Fruit fly (Drosophila melanogaster) whole organism, embryonic: ENCODE measurements around the gene Ms.

Source experiments
- Adf1 ChIP-seq: fragments of 200-800 bp; sonication (Bioruptor generic); IDR thresholded peaks from 2 replicates; pipeline ENCODE4 v1.3.6; 2022; ENCODE audit warnings: missing biosample characterization, missing genetic modification characterization
- CG10431 ChIP-seq: fragments of 200-800 bp; sonication (Bioruptor generic); optimal IDR thresholded peaks from 3 replicates; lab custom pipeline; 2018; ENCODE audit warnings: missing biosample characterization, mild to moderate bottlenecking, missing genetic modification characterization
- CG12299 ChIP-seq: fragments of 200-800 bp; sonication (Bioruptor generic); optimal IDR thresholded peaks from 2 replicates; lab custom pipeline; 2018; ENCODE audit warnings: missing biosample characterization, mild to moderate bottlenecking, missing genetic modification characterization
- CG12744 ChIP-seq: fragments of 200-800 bp; sonication (Bioruptor generic); optimal IDR thresholded peaks from 2 replicates; lab custom pipeline; 2016; ENCODE audit warnings: missing biosample characterization, missing genetic modification characterization
- CG12769 ChIP-seq: fragments of 200-800 bp; sonication (Bioruptor generic); optimal IDR thresholded peaks from 2 replicates; lab custom pipeline; 2019; ENCODE audit warnings: missing biosample characterization, mild to moderate bottlenecking, missing genetic modification characterization, moderate library complexity
- CG12942 ChIP-seq: fragments of 200-800 bp; sonication (Bioruptor generic); optimal IDR thresholded peaks from 3 replicates; lab custom pipeline; 2016; ENCODE audit warnings: missing biosample characterization, missing genetic modification characterization
- CG15269 ChIP-seq: fragments of 200-800 bp; sonication (Bioruptor generic); optimal IDR thresholded peaks from 2 replicates; lab custom pipeline; 2018; ENCODE audit warnings: missing biosample characterization, mild to moderate bottlenecking, missing genetic modification characterization, moderate library complexity
- CG1647 ChIP-seq: fragments of 200-800 bp; sonication (Bioruptor generic); optimal IDR thresholded peaks from 3 replicates; lab custom pipeline; 2016; ENCODE audit warnings: missing biosample characterization, missing genetic modification characterization
- CG16815 ChIP-seq: fragments of 200-800 bp; sonication (Bioruptor generic); optimal IDR thresholded peaks from 3 replicates; lab custom pipeline; 2017; ENCODE audit warnings: missing biosample characterization, mild to moderate bottlenecking, missing genetic modification characterization
- CG18011 ChIP-seq: fragments of 200-800 bp; sonication (Bioruptor generic); optimal IDR thresholded peaks from 2 replicates; lab custom pipeline; 2017; ENCODE audit warnings: missing biosample characterization, missing genetic modification characterization, mild to moderate bottlenecking, moderate library complexity, missing genotype
- CG1832 ChIP-seq: fragments of 200-800 bp; sonication (Bioruptor generic); optimal IDR thresholded peaks from 2 replicates; lab custom pipeline; 2017; ENCODE audit warnings: missing biosample characterization, mild to moderate bottlenecking, missing genetic modification characterization, inconsistent platforms
- CG2116 ChIP-seq: fragments of 200-800 bp; sonication (Bioruptor generic); optimal IDR thresholded peaks from 3 replicates; lab custom pipeline; 2018; ENCODE audit warnings: missing biosample characterization, mild to moderate bottlenecking, missing genetic modification characterization
- CG3407 ChIP-seq: fragments of 200-800 bp; sonication (Bioruptor generic); optimal IDR thresholded peaks from 2 replicates; lab custom pipeline; 2018; ENCODE audit warnings: missing biosample characterization, mild to moderate bottlenecking, missing genetic modification characterization
- CG4328 ChIP-seq: fragments of 200-800 bp; sonication (Bioruptor generic); optimal IDR thresholded peaks from 3 replicates; lab custom pipeline; 2017; ENCODE audit warnings: missing biosample characterization, missing genetic modification reagents, missing genetic modification characterization
- CG5953 ChIP-seq: fragments of 200-800 bp; sonication (Bioruptor generic); IDR thresholded peaks from 2 replicates; pipeline ENCODE4 v1.3.6; 2022; ENCODE audit warnings: missing biosample characterization, missing genetic modification characterization
- CG6689 ChIP-seq: fragments of 200-800 bp; sonication (Bioruptor generic); IDR thresholded peaks from 2 replicates; pipeline ENCODE4 v1.3.6; 2022; ENCODE audit warnings: missing biosample characterization, missing genetic modification characterization
- CG7271 ChIP-seq: fragments of 200-800 bp; sonication (Bioruptor generic); optimal IDR thresholded peaks from 2 replicates; lab custom pipeline; 2018; ENCODE audit warnings: missing biosample characterization, mild to moderate bottlenecking, missing genetic modification characterization, moderate library complexity
- CG9797 ChIP-seq: fragments of 200-800 bp; sonication (Bioruptor generic); optimal IDR thresholded peaks from 3 replicates; lab custom pipeline; 2018; ENCODE audit warnings: missing biosample characterization, mild to moderate bottlenecking, missing genetic modification characterization
- CkIIα-i1 ChIP-seq: fragments of 200-800 bp; sonication (Bioruptor generic); IDR thresholded peaks from 2 replicates; pipeline ENCODE4 v1.3.6; 2022; ENCODE audit warnings: missing biosample characterization, missing genetic modification characterization
- D ChIP-seq, 2 experiments: fragments of 200-800 bp in 1 of 2; fragments of >200 bp in 1 of 2; sonication (Bioruptor generic) in 1 of 2; optimal IDR thresholded peaks; 2 replicates in 1 of 2; 3 replicates in 1 of 2; lab custom pipeline; 2017; ENCODE audit warnings: mild to moderate bottlenecking in 1 of 2, missing biosample characterization in 1 of 2, missing genetic modification characterization in 1 of 2, missing genetic modification reagents in 1 of 2
- Drgx ChIP-seq: fragments of 200-800 bp; sonication (Bioruptor generic); IDR thresholded peaks from 2 replicates; pipeline ENCODE4 v1.3.6; 2022; ENCODE audit warnings: missing biosample characterization, missing genetic modification characterization
- ERR ChIP-seq: fragments of 200-800 bp; sonication (Bioruptor generic); optimal IDR thresholded peaks from 2 replicates; lab custom pipeline; 2016; ENCODE audit warnings: missing biosample characterization, missing genetic modification characterization
- Ets65A ChIP-seq: fragments of 200-800 bp; sonication (Bioruptor generic); peaks from one replicate; lab custom pipeline; 2016; ENCODE audit warnings: missing biosample characterization, missing genetic modification characterization
- Ets97D ChIP-seq: fragments of 200-800 bp; sonication (Bioruptor generic); optimal IDR thresholded peaks from 3 replicates; lab custom pipeline; 2016; ENCODE audit warnings: missing biosample characterization, missing genetic modification characterization
- HLH4C ChIP-seq: fragments of 200-800 bp; sonication (Bioruptor generic); IDR thresholded peaks from 3 replicates; pipeline ENCODE4 v1.3.6; 2022; ENCODE audit warnings: missing biosample characterization, missing genetic modification characterization; ENCODE audit not compliant: partially characterized antibody
- Mes4 ChIP-seq: fragments of 200-800 bp; sonication (Bioruptor generic); optimal IDR thresholded peaks from 2 replicates; lab custom pipeline; 2016; ENCODE audit warnings: missing biosample characterization, missing genetic modification characterization
- Optix ChIP-seq: fragments of 200-800 bp; sonication (Bioruptor generic); IDR thresholded peaks from 3 replicates; pipeline ENCODE4 v1.3.6; 2022; ENCODE audit warnings: missing biosample characterization, missing genetic modification characterization
- Poxn ChIP-seq: fragments of 200-800 bp; sonication (Bioruptor generic); IDR thresholded peaks from 2 replicates; pipeline ENCODE4 v1.3.6; 2022; ENCODE audit warnings: missing biosample characterization, missing genetic modification characterization
- Sox102F ChIP-seq: fragments of 200-800 bp; sonication (Bioruptor generic); optimal IDR thresholded peaks from 2 replicates; lab custom pipeline; 2018; ENCODE audit warnings: missing biosample characterization, mild to moderate bottlenecking, missing genetic modification characterization, moderate library complexity
- Sry-δ ChIP-seq: fragments of 200-800 bp; sonication (Bioruptor generic); optimal IDR thresholded peaks from 2 replicates; lab custom pipeline; 2016; ENCODE audit warnings: missing biosample characterization, missing genetic modification characterization
- bbx ChIP-seq: fragments of 200-800 bp; sonication (Bioruptor generic); IDR thresholded peaks from 2 replicates; pipeline ENCODE4 v1.3.6; 2022; ENCODE audit warnings: missing biosample characterization, missing genetic modification characterization; ENCODE audit not compliant: partially characterized antibody
- dan ChIP-seq: fragments of 200-800 bp; sonication (Bioruptor generic); IDR thresholded peaks from 2 replicates; pipeline ENCODE4 v1.3.6; 2022; ENCODE audit warnings: missing biosample characterization, missing genetic modification characterization
- dysf ChIP-seq: fragments of 200-800 bp; sonication (Bioruptor generic); IDR thresholded peaks from 3 replicates; pipeline ENCODE4 v1.3.6; 2022; ENCODE audit warnings: missing biosample characterization, missing genetic modification characterization
- gcm2 ChIP-seq: fragments of 200-800 bp; sonication (Bioruptor generic); optimal IDR thresholded peaks from 2 replicates; lab custom pipeline; 2016; ENCODE audit warnings: missing biosample characterization, missing genetic modification characterization
- hkb ChIP-seq, 2 experiments: fragments of 200-800 bp in 1 of 2; fragments of >200 bp in 1 of 2; sonication (Bioruptor generic) in 1 of 2; IDR thresholded peaks in 1 of 2; optimal IDR thresholded peaks in 1 of 2; 2 replicates each; pipeline versions ENCODE4 v1.3.6 to Lab custom; 2017 to 2022; ENCODE audit warnings: missing biosample characterization in 1 of 2, missing genetic modification characterization in 1 of 2
- nerfin-2 ChIP-seq: fragments of 200-800 bp; sonication (Bioruptor generic); IDR thresholded peaks from 2 replicates; pipeline ENCODE4 v1.3.6; 2022; ENCODE audit warnings: missing biosample characterization, missing genetic modification characterization; ENCODE audit not compliant: partially characterized antibody
- pb ChIP-seq: fragments of 200-800 bp; sonication (Bioruptor generic); optimal IDR thresholded peaks from 3 replicates; lab custom pipeline; 2016; ENCODE audit warnings: missing biosample characterization, missing genetic modification characterization
- pho ChIP-seq: fragments of 200-800 bp; sonication (Bioruptor generic); optimal IDR thresholded peaks from 2 replicates; lab custom pipeline; 2016; ENCODE audit warnings: missing biosample characterization, missing genetic modification characterization
- pum ChIP-seq: fragments of 200-800 bp; sonication (Bioruptor generic); optimal IDR thresholded peaks from 2 replicates; lab custom pipeline; 2016; ENCODE audit warnings: missing biosample characterization, missing genetic modification characterization
- ranshi ChIP-seq: fragments of 200-800 bp; sonication (Bioruptor generic); IDR thresholded peaks from 2 replicates; pipeline ENCODE4 v1.3.6; 2022; ENCODE audit warnings: missing biosample characterization, missing genetic modification characterization
- sd ChIP-seq: fragments of 200-800 bp; sonication (Bioruptor generic); optimal IDR thresholded peaks from 3 replicates; lab custom pipeline; 2018; ENCODE audit warnings: missing biosample characterization, mild to moderate bottlenecking, missing genetic modification characterization, moderate library complexity
- sima ChIP-seq: fragments of 200-800 bp; sonication (Bioruptor generic); optimal IDR thresholded peaks from 2 replicates; lab custom pipeline; 2016; ENCODE audit warnings: missing biosample characterization, missing genetic modification characterization
- slp2 ChIP-seq: fragments of 200-800 bp; sonication (Bioruptor generic); optimal IDR thresholded peaks from 2 replicates; lab custom pipeline; 2016; ENCODE audit warnings: missing biosample characterization, missing genetic modification characterization
- sqz ChIP-seq: fragments of 200-800 bp; sonication (Bioruptor generic); optimal IDR thresholded peaks from 3 replicates; lab custom pipeline; 2018; ENCODE audit warnings: missing biosample characterization, mild to moderate bottlenecking, missing genetic modification characterization
- stwl ChIP-seq: fragments of 200-800 bp; sonication (Bioruptor generic); optimal IDR thresholded peaks from 3 replicates; lab custom pipeline; 2018; ENCODE audit warnings: missing biosample characterization, mild to moderate bottlenecking, missing genetic modification characterization, moderate library complexity
- tna ChIP-seq: fragments of 200-800 bp; sonication (Bioruptor generic); IDR thresholded peaks from 2 replicates; pipeline ENCODE4 v1.3.6; 2022; ENCODE audit warnings: missing biosample characterization, missing genetic modification characterization; ENCODE audit not compliant: partially characterized antibody
- twi ChIP-seq: fragments of 200-800 bp; optimal IDR thresholded peaks from 2 replicates; lab custom pipeline; 2019; ENCODE audit warnings: missing biosample characterization, mild to moderate bottlenecking, missing genetic modification characterization, moderate library complexity
- vvl ChIP-seq: fragments of 200-800 bp; sonication (Bioruptor generic); IDR thresholded peaks from 2 replicates; pipeline ENCODE4 v1.3.6; 2022; ENCODE audit warnings: missing biosample characterization, missing genetic modification characterization
- wor ChIP-seq: fragments of 200-800 bp; sonication (Bioruptor generic); IDR thresholded peaks from 2 replicates; pipeline ENCODE4 v1.3.6; 2022; ENCODE audit warnings: missing biosample characterization, missing genetic modification characterization

The Ms gene

DNA sequence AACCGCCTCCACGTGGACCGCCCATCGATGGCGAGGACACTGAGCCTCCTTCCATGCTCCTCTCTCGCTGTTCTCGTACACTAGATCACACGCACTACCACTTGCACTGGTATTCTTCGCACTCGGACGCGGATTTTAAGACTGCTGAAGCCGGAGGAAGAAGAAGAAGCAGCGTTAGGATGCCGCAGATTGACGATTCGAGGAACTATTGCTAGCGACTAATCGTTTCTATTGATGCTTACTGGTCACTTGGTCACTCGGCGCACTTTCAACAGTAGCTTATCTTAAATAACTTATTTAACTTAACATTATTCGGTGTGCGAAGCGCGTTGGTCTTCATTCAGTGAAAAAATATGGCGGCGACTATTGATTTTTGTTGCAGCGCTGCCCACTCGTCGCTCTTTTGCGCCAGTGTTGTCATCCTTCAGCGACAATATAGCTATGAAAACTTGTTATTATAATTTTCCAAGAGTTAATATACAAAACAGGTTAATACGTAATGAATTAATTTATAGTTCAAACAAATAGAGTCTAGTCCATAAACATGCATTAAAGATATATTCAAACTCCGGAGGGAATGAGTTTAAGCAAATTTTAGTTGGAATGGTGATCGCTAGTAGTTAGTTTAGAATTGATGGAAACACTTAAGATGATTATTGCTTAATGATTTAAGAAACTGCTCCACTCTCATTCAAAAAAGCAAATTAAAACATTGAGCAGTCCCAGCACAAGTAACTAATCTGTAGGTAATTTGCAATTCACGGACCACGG is 7.3 kb downstream of the Ms start, which contains the start of the genes CG5746 and CG6454 (continued):
- TF ChIP-seq Ets65A (GFP tag; lab: Kevin White, UChicago) (peak; percentile 69), twi (tag; lab: Kevin White, UChicago) (no peak), Poxn (GFP tag; lab: Robert Waterston, UW) (no peak), stwl (tag; lab: Kevin White, UChicago) (peak; percentile 48), wor (GFP tag; lab: Robert Waterston, UW) (no peak; the same call in 1 of the 2 replicates), CG12744 (GFP tag; lab: Kevin White, UChicago) (peak; percentile 35), ERR (GFP tag; lab: Kevin White, UChicago) (no peak), CG2116 (GFP tag; lab: Kevin White, UChicago) (peak; percentile 55), CG5953 (GFP tag; lab: Robert Waterston, UW) (no peak), CG12299 (tag; lab: Kevin White, UChicago) (no peak), Mes4 (no peak), Sry-δ (GFP tag; lab: Kevin White, UChicago) (peak; percentile 38), pb (GFP tag; lab: Kevin White, UChicago) (no peak), CG10431 (GFP tag; lab: Kevin White, UChicago) (no peak), Optix (GFP tag; lab: Robert Waterston, UW) (no peak), sqz (GFP tag; lab: Kevin White, UChicago) (no peak), slp2 (GFP tag; lab: Kevin White, UChicago) (peak; percentile 48), CG15269 (tag; lab: Kevin White, UChicago) (no peak), sd (tag; lab: Kevin White, UChicago) (no peak), bbx (no peak), tna (GFP tag; lab: Robert Waterston, UW) (no peak), CG12769 (tag; lab: Kevin White, UChicago) (no peak), hkb (optimal IDR thresholded peaks at IDR 0.05; lab: Kevin White, UChicago) (no peak), hkb (GFP tag; IDR thresholded peaks at IDR 0.05; lab: Robert Waterston, UW) (peak; percentile 25; the same call in 1 of the 2 replicates), pum (peak; percentile 55), D (optimal IDR thresholded peaks at IDR 0.05; lab: Kevin White, UChicago) (no peak), D (GFP tag; optimal IDR thresholded peaks at IDR 0.05; lab: Kevin White, UChicago) (no peak), CG9797 (peak; percentile 61), sima (GFP tag; lab: Kevin White, UChicago) (peak; percentile 1), pho (GFP tag; lab: Kevin White, UChicago) (peak; percentile 77), nerfin-2 (GFP tag; lab: Robert Waterston, UW) (no peak), CG6689 (peak; percentile 52; the same call in 1 of the 2 replicates), CG18011 (GFP tag; lab: Kevin White, UChicago) (no peak), Drgx (GFP tag; lab: Robert Waterston, UW) (no peak), gcm2 (GFP tag; lab: Kevin White, UChicago) (no peak), Ets97D (peak; percentile 68), dan (GFP tag; lab: Robert Waterston, UW) (no peak), CG16815 (GFP tag; lab: Kevin White, UChicago) (peak; percentile 43), Sox102F (GFP tag; lab: Kevin White, UChicago) (no peak), CG4328 (GFP tag; lab: Kevin White, UChicago) (no peak), CG1832 (GFP tag; lab: Kevin White, UChicago) (no peak), HLH4C (GFP tag; lab: Robert Waterston, UW) (no peak), vvl (GFP tag; lab: Robert Waterston, UW) (no peak; the same call in 1 of the 2 replicates), CkIIα-i1 (GFP tag; lab: Robert Waterston, UW) (no peak), CG12942 (GFP tag; lab: Kevin White, UChicago) (peak; percentile 69), ranshi (GFP tag; lab: Robert Waterston, UW) (0 out of 2 replicates have a peak, but pooled peaks have one; percentile 40), CG1647 (GFP tag; lab: Kevin White, UChicago) (peak; percentile 15), dysf (GFP tag; lab: Robert Waterston, UW) (no peak; the same call in 2 of the 3 replicates), Adf1 (no peak), CG3407 (GFP tag; lab: Kevin White, UChicago) (no peak), CG7271 (tag; lab: Kevin White, UChicago) (no peak)
